Fruit fly (Drosophila melanogaster): ENCODE measurements around the gene CG3402.
A peak's percentile ranks its signal among the peaks of the same experiment; 100 is the strongest.

Gene CG3402

dm6 chr3L:629916-630663 lies 22.6 kb downstream of the CG3402 start (continued):
- TF ChIP-seq CG15514 (GFP tag; optimal IDR thresholded peaks at IDR 0.05) = peak; percentile 10

DNA sequence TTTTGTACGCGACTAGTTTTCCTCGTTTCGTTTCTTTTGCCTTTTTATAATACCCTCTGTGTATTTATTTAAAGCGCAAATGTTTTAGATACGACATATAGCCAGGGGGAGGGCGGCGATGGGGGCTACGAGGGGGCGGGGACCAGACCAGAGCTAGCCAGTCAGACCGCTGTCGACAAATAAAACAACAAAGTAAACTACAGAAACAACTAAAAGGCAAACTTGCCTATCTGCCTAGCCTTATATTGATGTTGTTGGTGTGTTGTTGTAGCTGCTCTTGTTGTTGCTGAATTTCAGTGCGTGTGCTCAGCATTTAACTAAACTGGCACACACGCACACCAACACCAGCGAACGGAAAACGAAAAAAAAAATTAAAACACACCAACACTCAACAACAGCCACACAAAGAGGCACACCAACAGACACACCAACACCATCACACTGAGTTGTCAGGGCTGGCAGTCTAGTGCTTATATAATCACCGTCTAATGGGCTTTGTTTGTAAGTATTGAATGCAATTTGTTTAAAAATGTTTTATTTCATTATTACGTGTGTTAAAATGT lies 23.2 kb downstream of the CG3402 start:
- TF ChIP-seq kni (GFP tag; optimal IDR thresholded peaks at IDR 0.05) (peak; percentile 81), CG43689 (GFP tag; IDR thresholded peaks at IDR 0.05) (no peak), CG13624 (GFP tag; optimal IDR thresholded peaks at IDR 0.05) (peak; percentile 35), ase (GFP tag; IDR thresholded peaks at IDR 0.05) (no peak), NC2α (GFP tag; optimal IDR thresholded peaks at IDR 0.05) (no peak), CG3281 (GFP tag; optimal IDR thresholded peaks at IDR 0.05) (peak; percentile 17), CG3163 (GFP tag; optimal IDR thresholded peaks at IDR 0.05) (peak; percentile 28), sd (tag; optimal IDR thresholded peaks at IDR 0.05) (peak; percentile 81), CG12155 (GFP tag; optimal IDR thresholded peaks at IDR 0.05) (no peak), crol (GFP tag; IDR thresholded peaks at IDR 0.05) (peak; percentile 84), cg (GFP tag; optimal IDR thresholded peaks at IDR 0.05) (peak; percentile 87), Dek (tag; optimal IDR thresholded peaks at IDR 0.05) (peak; percentile 1), Drgx (GFP tag; IDR thresholded peaks at IDR 0.05) (peak; percentile 49), lilli (GFP tag; optimal IDR thresholded peaks at IDR 0.05) (no peak), CG7839 (tag; optimal IDR thresholded peaks at IDR 0.05) (no peak), Rx (GFP tag; IDR thresholded peaks at IDR 0.05) (no peak), CG17612 (GFP tag; IDR thresholded peaks at IDR 0.05) (no peak), ranshi (GFP tag; IDR thresholded peaks at IDR 0.05) (peak; percentile 19; the same call in 1 of the 2 replicates), pho (GFP tag; optimal IDR thresholded peaks at IDR 0.05) (peak; percentile 43), CG13775 (GFP tag; optimal IDR thresholded peaks at IDR 0.05) (no peak), zf30C (GFP tag; optimal IDR thresholded peaks at IDR 0.05) (no peak), trh (GFP tag; optimal IDR thresholded peaks at IDR 0.05) (no peak), CG7271 (tag; optimal IDR thresholded peaks at IDR 0.05) (no peak), hth (optimal IDR thresholded peaks at IDR 0.05) (no peak), da (GFP tag; optimal IDR thresholded peaks at IDR 0.05) (no peak), Aef1 (GFP tag; IDR thresholded peaks at IDR 0.05) (peak; percentile 71), CG12071 (GFP tag; optimal IDR thresholded peaks at IDR 0.05) (peak; percentile 40), ssp (GFP tag; IDR thresholded peaks at IDR 0.05) (no peak), h (optimal IDR thresholded peaks at IDR 0.05) (no peak), croc (GFP tag; conservative IDR thresholded peaks at IDR 0.05) (no peak), Ssrp (tag; optimal IDR thresholded peaks at IDR 0.05) (no peak), ab (GFP tag; optimal IDR thresholded peaks at IDR 0.05) (no peak), CkIIα-i1 (GFP tag; IDR thresholded peaks at IDR 0.05) (no peak), kay (GFP tag; optimal IDR thresholded peaks at IDR 0.05) (peak; percentile 37), cas (GFP tag; IDR thresholded peaks at IDR 0.05) (no peak), nerfin-1 (tag; optimal IDR thresholded peaks at IDR 0.05) (no peak), CG14441 (GFP tag; IDR thresholded peaks at IDR 0.05) (peak; percentile 30; the same call in 1 of the 2 replicates), br (optimal IDR thresholded peaks at IDR 0.05) (no peak), cwo (GFP tag; optimal IDR thresholded peaks at IDR 0.05) (peak; percentile 18), CG11085 (GFP tag; IDR thresholded peaks at IDR 0.05) (no peak), disco-r (GFP tag; optimal IDR thresholded peaks at IDR 0.05) (no peak), CG11247 (GFP tag; IDR thresholded peaks at IDR 0.05) (no peak), wek (GFP tag; optimal IDR thresholded peaks at IDR 0.05) (peak; percentile 24), zen2 (GFP tag; IDR thresholded peaks at IDR 0.05; ENCODE audit: partially characterized antibody) (no peak), exex (tag; optimal IDR thresholded peaks at IDR 0.05) (peak; percentile 9), crc (GFP tag; optimal IDR thresholded peaks at IDR 0.05) (no peak), CG7556 (GFP tag; optimal IDR thresholded peaks at IDR 0.05) (no peak)

Measured in whole organism, embryonic.